Worm (Caenorhabditis elegans) whole organism, early embryonic: ENCODE results near the gene ubc-26.

ENCODE experiments used
- B0310.2 ChIP-seq: sonication (generic microtip); optimal IDR thresholded peaks from 2 replicates; lab custom pipeline; 2016; ENCODE audit warnings: mild to moderate bottlenecking, missing genetic modification characterization, missing compliant biosample characterization
- F13C5.2 ChIP-seq: sonication (generic microtip); optimal IDR thresholded peaks from 2 replicates; lab custom pipeline; 2017; ENCODE audit warnings: mild to moderate bottlenecking, missing genetic modification characterization, inconsistent platforms, missing compliant biosample characterization
- aly-1 ChIP-seq: sonication (generic microtip); optimal IDR thresholded peaks from 2 replicates; lab custom pipeline; 2016; ENCODE audit warnings: missing genetic modification characterization, missing compliant biosample characterization
- ama-1 ChIP-seq: fragments of 150-350 bp; optimal IDR thresholded peaks from 2 replicates; lab custom pipeline; 2014
- ceh-13 ChIP-seq: fragments of 200-800 bp; sonication (Bioruptor generic); optimal IDR thresholded peaks from 2 replicates; lab custom pipeline; 2018; ENCODE audit warnings: mild to moderate bottlenecking, missing genetic modification characterization, missing compliant biosample characterization
- ceh-36 ChIP-seq: sonication (generic microtip); optimal IDR thresholded peaks from 2 replicates; lab custom pipeline; 2016; ENCODE audit warnings: missing genetic modification characterization, inconsistent platforms, missing compliant biosample characterization
- ets-7 ChIP-seq: sonication (generic microtip); optimal IDR thresholded peaks from 2 replicates; lab custom pipeline; 2016; ENCODE audit warnings: missing genotype, missing genetic modification characterization, missing compliant biosample characterization
- flt-1 ChIP-seq: fragments of 200-800 bp; sonication (Bioruptor generic); IDR thresholded peaks from 2 replicates; pipeline ENCODE4 v1.3.6; 2022; ENCODE audit warnings: missing genetic modification characterization, missing compliant biosample characterization
- hmbx-1 ChIP-seq: sonication (generic microtip); optimal IDR thresholded peaks from 2 replicates; lab custom pipeline; 2016; ENCODE audit warnings: mild to moderate bottlenecking, missing genetic modification characterization, missing compliant biosample characterization
- hmg-4 ChIP-seq: fragments of 200-800 bp; sonication (Bioruptor generic); optimal IDR thresholded peaks from 2 replicates; lab custom pipeline; 2018; ENCODE audit warnings: mild to moderate bottlenecking, missing genetic modification characterization, missing compliant biosample characterization
- hnd-1 ChIP-seq: sonication (generic microtip); optimal IDR thresholded peaks from 2 replicates; lab custom pipeline; 2016; ENCODE audit warnings: missing genetic modification characterization, missing compliant biosample characterization
- pes-1 ChIP-seq: fragments of 200-800 bp; sonication (Bioruptor generic); IDR thresholded peaks from 2 replicates; pipeline ENCODE4 v1.3.6; 2022; ENCODE audit warnings: missing genetic modification reagents, missing genetic modification characterization, missing compliant biosample characterization
- scrt-1 ChIP-seq: fragments of 200-800 bp; sonication (Bioruptor generic); IDR thresholded peaks from 2 replicates; pipeline ENCODE4 v1.3.6; 2022; ENCODE audit warnings: missing genetic modification characterization, missing compliant biosample characterization
- sea-1 ChIP-seq: fragments of 200-800 bp; sonication (Bioruptor generic); conservative IDR thresholded peaks from 2 replicates; pipeline ENCODE4 v1.3.6; 2022; ENCODE audit warnings: missing genetic modification characterization, missing compliant biosample characterization
- tbx-11 ChIP-seq: fragments of 200-800 bp; sonication (Bioruptor generic); IDR thresholded peaks from 2 replicates; pipeline ENCODE4 v1.3.6; 2022; ENCODE audit warnings: missing genetic modification characterization, missing compliant biosample characterization
- tbx-37 ChIP-seq: fragments of 200-800 bp; sonication (Bioruptor generic); conservative IDR thresholded peaks from 2 replicates; pipeline ENCODE4 v1.3.6; 2022; ENCODE audit warnings: missing genetic modification reagents, missing genetic modification characterization, missing compliant biosample characterization
- tra-4 ChIP-seq: sonication (generic microtip); optimal IDR thresholded peaks from 2 replicates; lab custom pipeline; 2017; ENCODE audit warnings: missing genetic modification characterization, missing compliant biosample characterization

The ubc-26 gene

ce11 chrII:2852493-2852892, 47.7 kb downstream of the ubc-26 start, which contains the start of gene ptc-3:
Gene ptc-3, minus strand, starts transcription at chrII:2852593.
- TF ChIP-seq hnd-1 (tag; lab: Kevin White, UChicago) = no peak

- TF ChIP-seq aly-1 (tag; lab: Kevin White, UChicago) (no peak), ama-1 (lab: Kevin White, UChicago) (no peak), ceh-36 (peak; percentile 91)
Observed at ce11 chrII:2846552-2846951, 53.6 kb downstream of the ubc-26 start.

- TF ChIP-seq flt-1 (GFP tag; lab: Robert Waterston, UW) (no peak), tbx-37 (GFP tag; lab: Robert Waterston, UW) (no peak), tra-4 (tag; lab: Kevin White, UChicago) (no peak), ceh-13 (GFP tag; lab: Kevin White, UChicago) (no peak), hmbx-1 (tag; lab: Kevin White, UChicago) (no peak), hnd-1 (tag; lab: Kevin White, UChicago) (no peak), B0310.2 (no peak), hmg-4 (no peak), tbx-11 (GFP tag; lab: Robert Waterston, UW) (no peak), ceh-36 (no peak), pes-1 (no peak), F13C5.2 (tag; lab: Kevin White, UChicago) (no peak), scrt-1 (GFP tag; lab: Robert Waterston, UW) (no peak), aly-1 (tag; lab: Kevin White, UChicago) (no peak), ama-1 (lab: Kevin White, UChicago) (no peak), sea-1 (no peak), ets-7 (tag; lab: Kevin White, UChicago) (no peak)
Observed at ce11 chrII:2845674-2846073, 54.5 kb downstream of the ubc-26 start.
